Worm (Caenorhabditis elegans): Measurements from ENCODE around the gene vig-1.
"Not testable (repeated sequence)": the region's sequence is repeated elsewhere in the genome, so short reads cannot be mapped to it uniquely, and the experiment has no call there.

Gene vig-1

DNA sequence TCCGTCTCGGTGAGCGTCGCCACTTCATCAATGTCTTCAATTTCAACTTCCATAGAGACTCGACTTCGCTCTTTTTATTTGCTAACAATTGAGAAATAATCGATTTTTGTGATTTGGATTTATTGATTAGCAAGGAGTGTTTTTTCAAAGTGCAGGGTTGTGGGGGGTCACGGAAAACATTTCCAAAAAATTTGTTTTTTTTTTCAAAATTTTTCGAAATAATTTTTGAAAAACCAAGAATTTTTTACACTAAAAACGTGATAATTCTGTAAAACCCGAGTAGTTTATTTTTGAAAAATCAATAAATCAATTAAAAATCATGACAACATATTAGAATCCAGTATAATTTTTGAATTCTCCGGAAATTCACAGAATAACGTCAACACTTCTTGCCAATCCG, 45.4 kb upstream of the vig-1 start, which contains the start of gene Y57G7A.5:
Gene Y57G7A.5 (minus strand): TSS at position 101 of the 400 bp plus-strand sequence.
- TF ChIP-seq nhr-80 (tag; optimal IDR thresholded peaks at IDR 0.05) (no peak), zim-3 (tag; optimal IDR thresholded peaks at IDR 0.05) (no peak), snpc-4 (GFP tag; optimal IDR thresholded peaks at IDR 0.05) (no peak), snpc-4 (tag; optimal IDR thresholded peaks at IDR 0.05) (no peak), attf-3 (GFP tag; conservative IDR thresholded peaks at IDR 0.05) (no peak), cebp-2 (GFP tag; IDR thresholded peaks at IDR 0.05) (no peak), ztf-6 (GFP tag; IDR thresholded peaks at IDR 0.05) (no peak), athp-1 (tag; optimal IDR thresholded peaks at IDR 0.05) (no peak)

ce11 chrII:1276778-1277177, 44.1 kb upstream of the vig-1 start, which contains the start of gene Y57G7A.11:
Gene Y57G7A.11 (minus strand): TSS chrII:1276878.
- no peak for TF ChIP-seq K12H6.12 (tag; optimal IDR thresholded peaks at IDR 0.05)

- TF ChIP-seq xnd-1 (tag; optimal IDR thresholded peaks at IDR 0.05); unc-130 (GFP tag; optimal IDR thresholded peaks at IDR 0.05); him-1 (tag; optimal IDR thresholded peaks at IDR 0.05): not testable (repeated sequence)
Measured at ce11 chrII:1278350-1278749, 42.5 kb upstream of the vig-1 start, which contains the start of gene srz-63. Gene srz-63 (plus strand): TSS chrII:1278650.

ce11 chrII:1284985-1285384, 35.9 kb upstream of the vig-1 start:
- TF ChIP-seq ama-1 (optimal IDR thresholded peaks at IDR 0.05): no peak
- TF ChIP-seq ama-1 (GFP tag; optimal IDR thresholded peaks at IDR 0.05): no peak
- no peak for TF ChIP-seq lin-40 (tag; optimal IDR thresholded peaks at IDR 0.05)
- no peak for TF ChIP-seq Y56A3A.18 (GFP tag; IDR thresholded peaks at IDR 0.05)
- peak; percentile 9 for TF ChIP-seq snpc-4 (GFP tag; optimal IDR thresholded peaks at IDR 0.05)
- TF ChIP-seq snpc-4 (tag; optimal IDR thresholded peaks at IDR 0.05): no peak
- TF ChIP-seq hmg-20 (GFP tag; IDR thresholded peaks at IDR 0.05): no peak
- no peak for TF ChIP-seq tbp1 (GFP tag; optimal IDR thresholded peaks at IDR 0.05)
- no peak for TF ChIP-seq lin-54 (GFP tag; optimal IDR thresholded peaks at IDR 0.05)
- TF ChIP-seq mcd-1 (GFP tag; IDR thresholded peaks at IDR 0.05): peak; percentile 54
- no peak for TF ChIP-seq T07F8.4 (tag; optimal IDR thresholded peaks at IDR 0.05)
- no peak for TF ChIP-seq nhr-27 (tag; optimal IDR thresholded peaks at IDR 0.05)
- no peak for TF ChIP-seq rpc-1 (optimal IDR thresholded peaks at IDR 0.05)
- TF ChIP-seq rpc-1 (tag; optimal IDR thresholded peaks at IDR 0.05): peak; percentile 12
- no peak for TF ChIP-seq cebp-1 (GFP tag; IDR thresholded peaks at IDR 0.05)
- no peak for TF ChIP-seq cebp-1 (tag; optimal IDR thresholded peaks at IDR 0.05)
- TF ChIP-seq let-526 (GFP tag; IDR thresholded peaks at IDR 0.05): no peak
- TF ChIP-seq zfh-2 (GFP tag; conservative IDR thresholded peaks at IDR 0.05): 0 out of 2 replicates have a peak, but pooled peaks have one; percentile 31
- no peak for TF ChIP-seq nhr-80 (tag; optimal IDR thresholded peaks at IDR 0.05)
- TF ChIP-seq F23B12.7 (tag; optimal IDR thresholded peaks at IDR 0.05; ENCODE audit: insufficient read depth): no peak
- TF ChIP-seq snpc-1.1 (tag; optimal IDR thresholded peaks at IDR 0.05; ENCODE audit: insufficient read depth): peak; percentile 77
- TF ChIP-seq egrh-3 (GFP tag; IDR thresholded peaks at IDR 0.05): no peak
- no peak for TF ChIP-seq him-1 (tag; optimal IDR thresholded peaks at IDR 0.05)
- TF ChIP-seq akir-1 (GFP tag; optimal IDR thresholded peaks at IDR 0.05): no peak
- TF ChIP-seq cebp-2 (GFP tag; IDR thresholded peaks at IDR 0.05): no peak
- no peak for TF ChIP-seq ztf-18 (tag; optimal IDR thresholded peaks at IDR 0.05)
- TF ChIP-seq F10E7.11 (tag; optimal IDR thresholded peaks at IDR 0.05): no peak
- no peak for TF ChIP-seq rcor-1 (GFP tag; IDR thresholded peaks at IDR 0.05)
- no peak for TF ChIP-seq tlf-1 (GFP tag; optimal IDR thresholded peaks at IDR 0.05)
- no peak for TF ChIP-seq chd-7 (tag; optimal IDR thresholded peaks at IDR 0.05)
- TF ChIP-seq somi-1 (GFP tag; optimal IDR thresholded peaks at IDR 0.05): no peak
- no peak for TF ChIP-seq F37B4.10 (GFP tag; IDR thresholded peaks at IDR 0.05)
- TF ChIP-seq ekl-4 (GFP tag; IDR thresholded peaks at IDR 0.05): no peak
- no peak for TF ChIP-seq nfya-1 (tag; optimal IDR thresholded peaks at IDR 0.05; ENCODE audit: borderline replicate concordance, insufficient read depth)
- TF ChIP-seq attf-6 (GFP tag; IDR thresholded peaks at IDR 0.05): no peak
- no peak for TF ChIP-seq hmg-1.2 (GFP tag; IDR thresholded peaks at IDR 0.05)

All from whole organism, young adult.